Worm (Caenorhabditis elegans): ENCODE measurements around the gene D2045.7.
A peak's percentile ranks its signal among the peaks of the same experiment; 100 is the strongest.

D2045.7 gene

DNA sequence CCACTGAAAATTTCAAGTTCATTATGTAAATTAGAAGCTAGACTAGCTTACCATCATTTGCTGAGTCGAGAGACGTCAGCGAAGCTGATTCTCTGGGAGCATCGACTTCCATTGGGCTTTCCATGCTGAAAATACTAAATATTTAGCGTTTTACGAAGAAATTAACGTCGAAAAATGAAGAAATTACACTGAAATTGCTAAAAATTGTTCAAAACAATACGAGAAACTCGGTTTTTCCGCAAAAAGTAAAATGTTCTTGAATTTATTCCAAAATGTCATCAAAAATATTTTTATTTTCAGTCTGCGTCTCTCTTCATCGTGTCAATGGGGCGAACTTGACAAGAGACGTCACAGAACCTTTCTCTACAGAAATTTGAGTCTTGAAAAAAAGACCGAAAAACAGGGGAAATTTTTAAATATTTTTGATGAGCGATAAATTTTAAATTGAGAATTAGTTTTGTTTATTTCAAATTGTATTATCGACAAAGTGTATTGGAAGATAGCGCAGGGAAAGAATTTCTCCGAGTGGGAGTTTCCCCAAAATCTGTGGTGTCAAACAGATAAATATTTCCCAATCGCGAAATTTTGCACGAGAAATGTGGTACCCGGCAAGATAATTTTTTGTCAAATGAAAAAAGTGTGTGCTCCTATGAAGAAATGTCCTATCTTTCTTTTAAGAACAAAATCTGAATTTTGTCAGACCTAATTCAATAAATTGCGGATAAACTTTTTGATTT is 18.7 kb upstream of the D2045.7 start, which contains the start of gene ecps-1 (continued):
- TF ChIP-seq pqm-1 (tag; optimal IDR thresholded peaks at IDR 0.05) (peak; percentile 72), nhr-237 (tag; optimal IDR thresholded peaks at IDR 0.05) (peak; percentile 68), snpc-4 (tag; optimal IDR thresholded peaks at IDR 0.05) (peak; percentile 50), lin-39 (tag; optimal IDR thresholded peaks at IDR 0.05) (peak; percentile 83), ama-1 (optimal IDR thresholded peaks at IDR 0.05) (no peak), nhr-90 (tag; optimal IDR thresholded peaks at IDR 0.05; ENCODE audit: poor library complexity) (peak; percentile 96), nhr-47 (tag; optimal IDR thresholded peaks at IDR 0.05) (peak; percentile 94), unc-86 (tag; optimal IDR thresholded peaks at IDR 0.05) (peak; percentile 87), aly-2 (tag; optimal IDR thresholded peaks at IDR 0.05) (peak; percentile 89), isw-1 (GFP tag; IDR thresholded peaks at IDR 0.05) (peak; percentile 86), ceh-63 (GFP tag; optimal IDR thresholded peaks at IDR 0.05) (peak; percentile 91), nhr-11 (tag; optimal IDR thresholded peaks at IDR 0.05) (peak; percentile 66), vab-15 (tag; optimal IDR thresholded peaks at IDR 0.05) (peak; percentile 1), ces-1 (GFP tag; optimal IDR thresholded peaks at IDR 0.05) (no peak), dsc-1 (tag; optimal IDR thresholded peaks at IDR 0.05) (peak; percentile 80), ceh-8 (GFP tag; optimal IDR thresholded peaks at IDR 0.05) (peak; percentile 76), Y116A8C.19 (tag; optimal IDR thresholded peaks at IDR 0.05; ENCODE audit: borderline replicate concordance) (peak; percentile 21), nhr-84 (tag; optimal IDR thresholded peaks at IDR 0.05) (no peak), irx-1 (tag; optimal IDR thresholded peaks at IDR 0.05) (peak; percentile 76), lir-3 (tag; optimal IDR thresholded peaks at IDR 0.05; ENCODE audit: poor library complexity) (peak; percentile 95), fkh-4 (tag; optimal IDR thresholded peaks at IDR 0.05; ENCODE audit: borderline replicate concordance) (peak; percentile 76), pax-3 (tag; optimal IDR thresholded peaks at IDR 0.05) (peak; percentile 93), hlh-17 (GFP tag; optimal IDR thresholded peaks at IDR 0.05; ENCODE audit: borderline replicate concordance) (no peak), mef-2 (tag; optimal IDR thresholded peaks at IDR 0.05) (no peak), fkh-8 (tag; optimal IDR thresholded peaks at IDR 0.05) (peak; percentile 95), efl-3 (GFP tag; optimal IDR thresholded peaks at IDR 0.05) (no peak), rnt-1 (tag; optimal IDR thresholded peaks at IDR 0.05) (peak; percentile 98), C34B4.2 (tag; optimal IDR thresholded peaks at IDR 0.05) (no peak), mdl-1 (tag; optimal IDR thresholded peaks at IDR 0.05) (peak in 1 of 2 experiments; percentile 47), zip-4 (GFP tag; optimal IDR thresholded peaks at IDR 0.05) (peak; percentile 70), unc-62 (GFP tag; optimal IDR thresholded peaks at IDR 0.05) (no peak), elt-3 (tag; optimal IDR thresholded peaks at IDR 0.05) (peak in 2 of 6 experiments; percentile 72 to 93), C04F5.9 (tag; optimal IDR thresholded peaks at IDR 0.05) (peak; percentile 81)

DNA sequence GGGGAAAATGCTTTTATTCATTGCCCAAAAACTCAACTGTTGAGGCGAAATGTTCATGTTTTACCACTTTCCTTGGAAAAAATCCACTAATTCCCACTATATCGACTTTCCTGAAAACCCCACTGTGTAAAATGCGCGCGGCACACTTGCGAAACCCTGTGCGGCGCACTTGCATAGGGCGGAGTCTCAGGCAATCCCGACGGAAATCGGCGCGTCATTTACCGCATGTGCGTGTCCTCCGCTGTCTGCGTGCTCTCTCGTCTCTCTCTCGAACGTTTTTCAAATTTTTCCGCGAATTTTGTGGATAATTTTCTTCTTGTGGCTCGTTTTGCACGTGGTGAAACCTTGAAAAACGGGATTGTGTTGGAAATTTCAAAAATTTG is 18.1 kb upstream of the D2045.7 start, which contains the start of gene atx-2:
TSS of gene atx-2 (plus strand) at position 226 of the 383 bp plus-strand sequence.
- TF ChIP-seq egl-13 (tag; optimal IDR thresholded peaks at IDR 0.05) (peak; percentile 60), nhr-47 (tag; optimal IDR thresholded peaks at IDR 0.05) (peak; percentile 82), nhr-71 (tag; optimal IDR thresholded peaks at IDR 0.05) (peak; percentile 75), dpl-1 (GFP tag; optimal IDR thresholded peaks at IDR 0.05) (peak; percentile 63 to 69 (median 68)), snu-23 (GFP tag; optimal IDR thresholded peaks at IDR 0.05) (peak; percentile 81), unc-30 (tag; optimal IDR thresholded peaks at IDR 0.05) (no peak), mep-1 (tag; optimal IDR thresholded peaks at IDR 0.05) (peak; percentile 62), nhr-19 (GFP tag; conservative IDR thresholded peaks at IDR 0.05) (peak; percentile 79), ceh-90 (tag; optimal IDR thresholded peaks at IDR 0.05) (no peak), nhr-12 (tag; optimal IDR thresholded peaks at IDR 0.05) (no peak), tlp-1 (tag; optimal IDR thresholded peaks at IDR 0.05) (no peak), snpc-4 (tag; optimal IDR thresholded peaks at IDR 0.05) (peak; percentile 69), elt-3 (tag; optimal IDR thresholded peaks at IDR 0.05) (peak in 1 of 6 experiments; percentile 47), efl-3 (GFP tag; optimal IDR thresholded peaks at IDR 0.05) (peak; percentile 66), ceh-82 (tag; optimal IDR thresholded peaks at IDR 0.05) (peak; percentile 68 to 78 (median 73)), nhr-237 (tag; optimal IDR thresholded peaks at IDR 0.05) (no peak), ama-1 (optimal IDR thresholded peaks at IDR 0.05) (no peak), ceh-8 (GFP tag; optimal IDR thresholded peaks at IDR 0.05) (peak; percentile 37), nhr-77 (tag; optimal IDR thresholded peaks at IDR 0.05) (no peak), elt-2 (tag; optimal IDR thresholded peaks at IDR 0.05) (no peak), dsc-1 (tag; optimal IDR thresholded peaks at IDR 0.05) (peak; percentile 83), Y116A8C.19 (tag; optimal IDR thresholded peaks at IDR 0.05; ENCODE audit: borderline replicate concordance) (no peak), sptf-1 (tag; optimal IDR thresholded peaks at IDR 0.05) (no peak), irx-1 (tag; optimal IDR thresholded peaks at IDR 0.05) (peak; percentile 39), nhr-76 (tag; optimal IDR thresholded peaks at IDR 0.05) (peak; percentile 44), nhr-28 (tag; optimal IDR thresholded peaks at IDR 0.05) (no peak), nhr-90 (tag; optimal IDR thresholded peaks at IDR 0.05; ENCODE audit: poor library complexity) (peak; percentile 70), aha-1 (tag; optimal IDR thresholded peaks at IDR 0.05) (peak; percentile 9)

Data from whole organism, L1 larva.